Worm (Caenorhabditis elegans) whole organism, mixed stage, embryonic: ENCODE data around the gene rps-22.

Source experiments
- M03D4.4 ChIP-seq: sonication (generic microtip); optimal IDR thresholded peaks from 2 replicates; lab custom pipeline; 2017; ENCODE audit warnings: mild to moderate bottlenecking, missing genetic modification characterization, missing compliant biosample characterization
- bed-3 ChIP-seq: fragments of 200-800 bp; sonication (Bioruptor generic); optimal IDR thresholded peaks from 3 replicates; lab custom pipeline; 2018; ENCODE audit warnings: mild to moderate bottlenecking, missing genetic modification characterization, moderate library complexity, missing compliant biosample characterization
- blmp-1 ChIP-seq: fragments of 150-350 bp; optimal IDR thresholded peaks from 2 replicates; lab custom pipeline; 2014; ENCODE audit warnings: missing biosample characterization, missing genetic modification characterization
- ceh-39 ChIP-seq: fragments of 150-350 bp; optimal IDR thresholded peaks from 2 replicates; lab custom pipeline; 2014; ENCODE audit warnings: missing biosample characterization, missing genetic modification characterization
- ceh-43 ChIP-seq: fragments of 200-800 bp; sonication (Bioruptor generic); optimal IDR thresholded peaks from 2 replicates; lab custom pipeline; 2018; ENCODE audit warnings: mild to moderate bottlenecking, missing genetic modification characterization, moderate library complexity, missing compliant biosample characterization
- ceh-83 ChIP-seq: fragments of 200-800 bp; sonication (Bioruptor generic); optimal IDR thresholded peaks from 2 replicates; lab custom pipeline; 2018; ENCODE audit warnings: mild to moderate bottlenecking, missing genetic modification characterization, missing compliant biosample characterization
- ces-1 ChIP-seq: fragments of 150-350 bp; optimal IDR thresholded peaks from 2 replicates; lab custom pipeline; 2014; ENCODE audit warnings: missing biosample characterization, missing genetic modification reagents, missing genetic modification characterization
- cnd-1 ChIP-seq: fragments of 200-800 bp; sonication (Bioruptor generic); optimal IDR thresholded peaks from 2 replicates; lab custom pipeline; 2018; ENCODE audit warnings: mild to moderate bottlenecking, missing genetic modification characterization, missing compliant biosample characterization
- drap-1 ChIP-seq: fragments of 200-800 bp; sonication (Bioruptor generic); optimal IDR thresholded peaks from 3 replicates; lab custom pipeline; 2018; ENCODE audit warnings: mild to moderate bottlenecking, missing genetic modification characterization, missing compliant biosample characterization
- elt-3 ChIP-seq: fragments of 150-350 bp; optimal IDR thresholded peaks from 2 replicates; lab custom pipeline; 2014; ENCODE audit warnings: missing biosample characterization, missing genetic modification characterization
- flh-1 ChIP-seq: fragments of 200-800 bp; sonication (Bioruptor generic); optimal IDR thresholded peaks from 2 replicates; lab custom pipeline; 2018; ENCODE audit warnings: mild to moderate bottlenecking, missing genetic modification characterization, moderate library complexity, missing compliant biosample characterization
- ham-2 ChIP-seq: fragments of 200-800 bp; sonication (Bioruptor generic); optimal IDR thresholded peaks from 2 replicates; lab custom pipeline; 2018; ENCODE audit warnings: mild to moderate bottlenecking, missing genetic modification characterization, missing compliant biosample characterization
- hlh-1 ChIP-seq: fragments of 150-350 bp; optimal IDR thresholded peaks from 2 replicates; lab custom pipeline; 2014; ENCODE audit warnings: missing biosample characterization, missing genetic modification reagents, missing genetic modification characterization
- lin-13 ChIP-seq: fragments of 150-350 bp; optimal IDR thresholded peaks from 2 replicates; lab custom pipeline; 2014; ENCODE audit warnings: missing biosample characterization, missing genetic modification characterization
- lin-32 ChIP-seq: fragments of 200-800 bp; sonication (Bioruptor generic); optimal IDR thresholded peaks from 2 replicates; lab custom pipeline; 2018; ENCODE audit warnings: mild to moderate bottlenecking, missing genetic modification characterization, missing compliant biosample characterization
- lsy-2 ChIP-seq: fragments of 150-350 bp; optimal IDR thresholded peaks from 2 replicates; lab custom pipeline; 2014; ENCODE audit warnings: missing biosample characterization, missing genetic modification characterization
- mls-2 ChIP-seq: sonication (generic microtip); optimal IDR thresholded peaks from 2 replicates; lab custom pipeline; 2016; ENCODE audit warnings: mild to moderate bottlenecking, missing genetic modification characterization, moderate library complexity, missing compliant biosample characterization
- nhr-12 ChIP-seq: fragments of 150-350 bp; optimal IDR thresholded peaks from 2 replicates; lab custom pipeline; 2014; ENCODE audit warnings: missing biosample characterization, missing genetic modification characterization
- nhr-2 ChIP-seq: fragments of 150-350 bp; optimal IDR thresholded peaks from 2 replicates; lab custom pipeline; 2014; ENCODE audit warnings: missing biosample characterization, missing genetic modification characterization
- nhr-237 ChIP-seq: fragments of 150-350 bp; optimal IDR thresholded peaks from 2 replicates; lab custom pipeline; 2014; ENCODE audit warnings: missing biosample characterization, missing genetic modification characterization
- nhr-28 ChIP-seq: fragments of 150-350 bp; optimal IDR thresholded peaks from 2 replicates; lab custom pipeline; 2014; ENCODE audit warnings: missing biosample characterization, missing genetic modification characterization
- nhr-76 ChIP-seq: sonication (generic microtip); optimal IDR thresholded peaks from 2 replicates; lab custom pipeline; 2017; ENCODE audit warnings: missing biosample characterization, missing genetic modification characterization
- sem-2 ChIP-seq: fragments of 200-800 bp; sonication (Bioruptor generic); optimal IDR thresholded peaks from 2 replicates; lab custom pipeline; 2018; ENCODE audit warnings: mild to moderate bottlenecking, missing genetic modification characterization, missing compliant biosample characterization
- sptf-1 ChIP-seq: sonication (generic microtip); optimal IDR thresholded peaks from 2 replicates; lab custom pipeline; 2017; ENCODE audit warnings: mild to moderate bottlenecking, missing genetic modification characterization, moderate library complexity, missing compliant biosample characterization
- tbx-8 ChIP-seq: fragments of 200-800 bp; sonication (Bioruptor generic); optimal IDR thresholded peaks from 2 replicates; lab custom pipeline; 2018; ENCODE audit warnings: mild to moderate bottlenecking, missing genetic modification characterization, moderate library complexity, missing compliant biosample characterization
- unc-120 ChIP-seq: sonication (generic microtip); optimal IDR thresholded peaks from 2 replicates; lab custom pipeline; 2017; ENCODE audit warnings: missing genetic modification characterization, missing compliant biosample characterization; ENCODE audit not compliant: poor library complexity, severe bottlenecking
- unc-39 ChIP-seq: fragments of 150-350 bp; optimal IDR thresholded peaks from 2 replicates; lab custom pipeline; 2014; ENCODE audit warnings: missing biosample characterization, missing genetic modification characterization
- zip-8 ChIP-seq: fragments of 150-350 bp; optimal IDR thresholded peaks from 2 replicates; lab custom pipeline; 2014; ENCODE audit warnings: missing biosample characterization, missing genetic modification characterization
- ztf-11 ChIP-seq: fragments of 150-350 bp; optimal IDR thresholded peaks from 2 replicates; lab custom pipeline; 2014; ENCODE audit warnings: missing biosample characterization, missing genetic modification characterization

rps-22 gene

DNA sequence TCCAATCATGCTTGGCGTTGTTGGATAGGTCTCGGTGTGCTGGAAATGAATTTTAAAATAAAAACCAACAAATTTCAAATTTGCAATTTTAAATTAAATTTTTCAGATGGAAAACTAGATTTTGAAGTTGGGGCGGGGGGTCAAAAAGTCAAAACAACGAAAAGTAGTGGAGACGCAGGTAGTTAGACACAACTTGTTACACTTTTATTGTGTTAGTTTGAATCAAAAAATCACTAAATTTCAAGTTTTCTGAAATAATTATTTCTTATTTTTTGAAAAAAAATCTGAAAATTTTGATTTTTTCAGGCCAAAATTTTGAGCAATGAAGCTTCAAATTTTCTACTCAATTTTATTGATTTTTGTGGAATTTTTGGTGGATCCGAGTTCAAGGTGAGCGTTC, 37.4 kb downstream of the rps-22 start, which contains the start of gene Y39A3B.8:
TSS of gene Y39A3B.8 (plus strand) at position 301 of the 400 bp plus-strand sequence.
- no peak for TF ChIP-seq tbx-8 (GFP tag; lab: Kevin White, UChicago)
- no peak for TF ChIP-seq ztf-11 (tag; lab: Kevin White, UChicago)
- no peak for TF ChIP-seq ham-2 (GFP tag; lab: Kevin White, UChicago)
- TF ChIP-seq nhr-237 (tag; lab: Kevin White, UChicago), result no peak
- no peak for TF ChIP-seq elt-3 (tag; lab: Kevin White, UChicago)
- no peak for TF ChIP-seq hlh-1 (tag; lab: Kevin White, UChicago)
- TF ChIP-seq drap-1 (GFP tag; lab: Kevin White, UChicago), result no peak
- TF ChIP-seq unc-120 (tag; lab: Kevin White, UChicago), result no peak
- no peak for TF ChIP-seq blmp-1
- no peak for TF ChIP-seq sem-2 (GFP tag; lab: Kevin White, UChicago)
- no peak for TF ChIP-seq ceh-39 (tag; lab: Kevin White, UChicago)
- no peak for TF ChIP-seq zip-8 (tag; lab: Kevin White, UChicago)
- TF ChIP-seq flh-1, result no peak
- no peak for TF ChIP-seq nhr-28
- no peak for TF ChIP-seq sptf-1
- TF ChIP-seq nhr-76 (tag; lab: Kevin White, UChicago), result no peak

- TF ChIP-seq bed-3, result no peak
- TF ChIP-seq zip-8 (tag; lab: Kevin White, UChicago), result no peak
- no peak for TF ChIP-seq nhr-12 (tag; lab: Kevin White, UChicago)
- TF ChIP-seq ceh-39 (tag; lab: Kevin White, UChicago), result no peak
- TF ChIP-seq elt-3 (tag; lab: Kevin White, UChicago), result no peak
- TF ChIP-seq nhr-2 (tag; lab: Kevin White, UChicago), result no peak
- no peak for TF ChIP-seq lin-13 (tag; lab: Kevin White, UChicago)
- no peak for TF ChIP-seq M03D4.4
- TF ChIP-seq ztf-11 (tag; lab: Kevin White, UChicago), result no peak
- no peak for TF ChIP-seq ceh-43 (GFP tag; lab: Kevin White, UChicago)
- no peak for TF ChIP-seq flh-1
- no peak for TF ChIP-seq ces-1 (GFP tag; lab: Kevin White, UChicago)
- no peak for TF ChIP-seq lsy-2 (tag; lab: Kevin White, UChicago)
- TF ChIP-seq lin-32 (GFP tag; lab: Kevin White, UChicago), result no peak
- no peak for TF ChIP-seq unc-39 (tag; lab: Kevin White, UChicago)
- TF ChIP-seq mls-2, result no peak
- TF ChIP-seq, all 35 proteins: peak for 0
These were observed 39.6 kb downstream of the rps-22 start for ce11 chrIII:1989940-1990339.

ce11 chrIII:1997569-1997968, 47.2 kb downstream of the rps-22 start, which contains the start of gene lgc-42:
TSS of gene lgc-42 (plus strand) at chrIII:1997869.
- no peak for TF ChIP-seq elt-3 (tag; lab: Kevin White, UChicago)
- no peak for TF ChIP-seq nhr-12 (tag; lab: Kevin White, UChicago)
- no peak for TF ChIP-seq ceh-83 (GFP tag; lab: Kevin White, UChicago)
- TF ChIP-seq ztf-11 (tag; lab: Kevin White, UChicago), result no peak
- no peak for TF ChIP-seq blmp-1
- TF ChIP-seq flh-1, result no peak
- TF ChIP-seq mls-2, result no peak
- TF ChIP-seq cnd-1 (tag; lab: Kevin White, UChicago), result no peak
- no peak for TF ChIP-seq ham-2 (GFP tag; lab: Kevin White, UChicago)
- no peak for TF ChIP-seq lin-32 (GFP tag; lab: Kevin White, UChicago)
- no peak for TF ChIP-seq hlh-1 (tag; lab: Kevin White, UChicago)
- no peak for TF ChIP-seq unc-39 (tag; lab: Kevin White, UChicago)
- TF ChIP-seq, all 35 proteins: peak for 0
